Worm (Caenorhabditis elegans): Measurements from ENCODE around the gene R10E4.7.

DNA sequence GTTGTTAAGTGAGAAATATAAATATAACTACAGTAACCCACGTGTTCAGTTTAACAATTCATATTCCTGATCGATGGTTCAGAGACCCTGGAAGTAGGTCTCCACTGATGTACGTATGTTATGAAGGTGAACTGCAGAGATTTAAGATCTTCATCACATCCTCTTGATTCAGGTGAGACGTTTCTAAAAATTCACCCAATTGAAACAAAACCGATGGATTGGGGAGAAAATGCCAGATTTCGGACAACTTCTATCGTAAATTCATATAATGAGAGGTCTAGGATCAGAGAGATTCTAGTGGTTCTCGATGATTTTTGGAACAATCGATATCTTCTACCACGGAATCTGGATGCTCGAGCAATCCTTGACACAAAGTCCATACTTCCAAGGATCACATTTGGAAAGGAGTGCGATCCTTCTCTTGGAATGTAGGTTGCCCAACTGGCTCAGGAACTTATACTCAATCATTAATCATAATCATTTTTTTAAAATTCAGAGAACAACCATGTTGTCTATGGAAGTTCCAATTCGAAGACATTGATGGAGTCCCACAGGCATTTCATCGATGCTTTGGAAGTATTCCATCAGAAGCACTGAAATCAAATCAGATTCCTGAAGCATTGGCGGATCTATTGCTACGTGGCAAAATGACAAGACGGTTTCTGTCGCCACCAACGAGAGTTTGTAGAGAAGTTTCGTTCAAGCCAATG lies at the start of gene R10E4.7, which contains the start of gene nth-1:
- TF ChIP-seq nhr-11 (tag; optimal IDR thresholded peaks at IDR 0.05) (no peak), unc-39 (tag; optimal IDR thresholded peaks at IDR 0.05) (no peak), zag-1 (tag; optimal IDR thresholded peaks at IDR 0.05) (no peak), nfya-1 (tag; optimal IDR thresholded peaks at IDR 0.05; ENCODE audit: insufficient read depth) (no peak), ztf-11 (tag; optimal IDR thresholded peaks at IDR 0.05) (no peak), fos-1 (tag; optimal IDR thresholded peaks at IDR 0.05) (no peak), ama-1 (optimal IDR thresholded peaks at IDR 0.05) (no peak), snpc-4 (tag; optimal IDR thresholded peaks at IDR 0.05) (no peak), unc-62 (GFP tag; optimal IDR thresholded peaks at IDR 0.05) (no peak), nhr-237 (tag; optimal IDR thresholded peaks at IDR 0.05) (no peak), lin-15B (tag; optimal IDR thresholded peaks at IDR 0.05) (no peak), nhr-77 (tag; optimal IDR thresholded peaks at IDR 0.05) (no peak)
